Worm (Caenorhabditis elegans): ENCODE data around the gene F35D2.6.

Gene F35D2.6

DNA sequence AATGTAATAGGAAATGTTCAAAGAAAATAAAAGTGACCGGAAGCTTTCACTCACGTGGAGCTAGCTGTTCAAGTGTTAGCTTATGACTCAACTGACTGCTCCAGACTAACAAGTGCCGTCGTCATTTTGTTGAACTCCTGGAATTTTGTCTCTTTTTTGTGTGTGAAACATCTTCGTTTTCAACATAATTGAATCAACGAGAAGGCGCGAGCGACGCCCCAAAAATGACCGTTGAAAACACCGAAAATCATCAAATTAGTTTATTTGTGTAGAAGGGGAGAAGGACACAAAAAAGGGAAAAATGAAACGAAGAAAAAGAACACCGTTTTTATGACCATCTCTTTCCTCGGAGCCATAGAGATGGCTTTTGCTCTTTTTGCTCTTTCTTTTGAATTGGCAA is 22.1 kb upstream of the F35D2.6 start, which contains the start of gene ZK1290.14:
TSS of gene ZK1290.14 (minus strand) at position 139 of the 400 bp plus-strand sequence.
- TF ChIP-seq daf-12 (tag; optimal IDR thresholded peaks at IDR 0.05) (no peak), nhr-23 (tag; optimal IDR thresholded peaks at IDR 0.05) (no peak), nhr-237 (tag; optimal IDR thresholded peaks at IDR 0.05) (no peak), fkh-2 (tag; optimal IDR thresholded peaks at IDR 0.05) (no peak), pqm-1 (tag; optimal IDR thresholded peaks at IDR 0.05) (no peak), unc-39 (tag; optimal IDR thresholded peaks at IDR 0.05) (no peak), mml-1 (tag; optimal IDR thresholded peaks at IDR 0.05) (no peak), lsy-12 (tag; optimal IDR thresholded peaks at IDR 0.05) (no peak), pha-4 (tag; optimal IDR thresholded peaks at IDR 0.05) (no peak), ceh-28 (tag; optimal IDR thresholded peaks at IDR 0.05) (no peak), elt-2 (tag; optimal IDR thresholded peaks at IDR 0.05) (no peak), nhr-25 (tag; optimal IDR thresholded peaks at IDR 0.05) (no peak), ZK546.5 (tag; optimal IDR thresholded peaks at IDR 0.05) (no peak), ceh-82 (tag; optimal IDR thresholded peaks at IDR 0.05) (no peak), nhr-12 (tag; optimal IDR thresholded peaks at IDR 0.05) (no peak), ztf-4 (tag; optimal IDR thresholded peaks at IDR 0.05) (no peak)

ce11 chrII:7557981-7558380 is 19.5 kb upstream of the F35D2.6 start:
- TF ChIP-seq nhr-12 (tag; optimal IDR thresholded peaks at IDR 0.05): no peak
- peak; percentile 26 for TF ChIP-seq pqm-1 (tag; optimal IDR thresholded peaks at IDR 0.05)
- TF ChIP-seq daf-12 (tag; optimal IDR thresholded peaks at IDR 0.05): no peak
- TF ChIP-seq unc-62 (GFP tag; optimal IDR thresholded peaks at IDR 0.05): peak; percentile 10
- TF ChIP-seq jun-1 (tag; optimal IDR thresholded peaks at IDR 0.05): peak; percentile 13
- peak; percentile 54 for TF ChIP-seq pha-4 (tag; optimal IDR thresholded peaks at IDR 0.05)
- no peak for TF ChIP-seq elt-2 (tag; optimal IDR thresholded peaks at IDR 0.05)
- no peak for TF ChIP-seq nhr-77 (tag; optimal IDR thresholded peaks at IDR 0.05)
- peak; percentile 51 for TF ChIP-seq nhr-25 (tag; optimal IDR thresholded peaks at IDR 0.05)

- TF ChIP-seq nhr-67 (tag; optimal IDR thresholded peaks at IDR 0.05) (no peak), fkh-10 (GFP tag; optimal IDR thresholded peaks at IDR 0.05) (peak; percentile 72)
These were observed 18.6 kb upstream of the F35D2.6 start for ce11 chrII:7558864-7559263.

DNA sequence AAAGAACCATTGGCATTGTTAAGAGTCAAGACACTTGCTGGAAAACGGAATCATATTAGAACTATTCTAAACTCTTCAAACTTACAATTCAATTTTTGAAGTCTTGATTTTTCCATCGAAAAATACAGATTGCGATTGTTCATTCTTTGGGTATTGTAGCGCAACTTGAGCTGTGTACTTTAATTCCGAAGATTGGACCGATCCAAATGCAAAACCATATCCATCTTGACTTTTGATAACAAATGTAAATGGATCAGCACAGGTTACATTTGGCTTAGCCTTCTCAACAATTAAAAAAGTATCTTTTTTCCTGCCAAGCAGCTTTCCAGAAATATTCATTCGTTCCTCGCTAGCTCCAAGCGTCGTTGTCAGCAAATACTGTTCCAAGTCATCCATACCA is 16.7 kb upstream of the F35D2.6 start:
- TF ChIP-seq pqm-1 (tag; optimal IDR thresholded peaks at IDR 0.05): no peak

- no peak for TF ChIP-seq nhr-67 (tag; optimal IDR thresholded peaks at IDR 0.05)
These were observed 16.0 kb upstream of the F35D2.6 start, which contains the start of the genes ZK1290.11 and ZK1290.1 for ce11 chrII:7561494-7561893. Gene ZK1290.11, minus strand, starts transcription at chrII:7561594. Gene ZK1290.1, plus strand, starts transcription at chrII:7561764.

ce11 chrII:7562616-7563015 is 14.9 kb upstream of the F35D2.6 start:
- no peak for TF ChIP-seq nfya-1 (tag; optimal IDR thresholded peaks at IDR 0.05; ENCODE audit: insufficient read depth)
- TF ChIP-seq nhr-237 (tag; optimal IDR thresholded peaks at IDR 0.05): no peak
- no peak for TF ChIP-seq fkh-10 (GFP tag; optimal IDR thresholded peaks at IDR 0.05)

DNA sequence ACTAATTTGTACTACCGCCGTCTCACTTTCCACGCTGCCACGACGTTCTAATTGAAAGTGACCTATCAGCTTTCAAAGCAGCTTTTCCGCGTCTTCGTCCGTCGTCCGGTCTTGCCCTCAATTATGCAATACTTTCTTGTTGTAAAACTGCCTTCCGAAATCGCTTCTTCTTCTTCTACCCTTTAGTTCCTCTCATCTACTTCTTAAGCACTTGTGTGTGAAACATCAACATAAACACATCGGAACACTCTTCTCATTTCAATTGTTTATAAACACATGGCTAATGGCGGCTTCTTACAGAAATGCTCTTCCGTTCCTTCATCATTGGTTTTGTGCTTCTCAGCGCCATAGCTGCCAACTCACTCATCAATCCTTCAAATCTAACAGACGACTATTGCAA is 7.2 kb upstream of the F35D2.6 start, which contains the start of gene F35D2.3:
TSS of gene F35D2.3 (plus strand) at position 301 of the 400 bp plus-strand sequence.
- no peak for TF ChIP-seq tbx-2 (tag; optimal IDR thresholded peaks at IDR 0.05)
- no peak for TF ChIP-seq nhr-11 (tag; optimal IDR thresholded peaks at IDR 0.05)
- TF ChIP-seq elt-2 (tag; optimal IDR thresholded peaks at IDR 0.05): no peak
- no peak for TF ChIP-seq ztf-11 (tag; optimal IDR thresholded peaks at IDR 0.05)
- no peak for TF ChIP-seq nfya-1 (tag; optimal IDR thresholded peaks at IDR 0.05; ENCODE audit: insufficient read depth)
- TF ChIP-seq aly-2 (tag; optimal IDR thresholded peaks at IDR 0.05): no peak
- no peak for TF ChIP-seq daf-12 (tag; optimal IDR thresholded peaks at IDR 0.05)
- TF ChIP-seq nhr-43 (tag; optimal IDR thresholded peaks at IDR 0.05; ENCODE audit: poor library complexity, severe bottlenecking): no peak
- TF ChIP-seq pha-4 (tag; optimal IDR thresholded peaks at IDR 0.05): no peak
- TF ChIP-seq nhr-237 (tag; optimal IDR thresholded peaks at IDR 0.05): no peak
- TF ChIP-seq fkh-10 (GFP tag; optimal IDR thresholded peaks at IDR 0.05): no peak
- TF ChIP-seq lin-39 (tag; optimal IDR thresholded peaks at IDR 0.05): no peak
- TF ChIP-seq snpc-4 (tag; optimal IDR thresholded peaks at IDR 0.05): no peak
- no peak for TF ChIP-seq eor-1 (tag; optimal IDR thresholded peaks at IDR 0.05)
- TF ChIP-seq egl-5 (tag; optimal IDR thresholded peaks at IDR 0.05): no peak

All from whole organism, L3 larva.